Worm (Caenorhabditis elegans) whole organism, early embryonic: ENCODE results near the gene tbc-13.

Experiments used
- B0310.2 ChIP-seq: sonication (generic microtip); optimal IDR thresholded peaks from 2 replicates; lab custom pipeline; 2016; ENCODE audit warnings: mild to moderate bottlenecking, missing genetic modification characterization, missing compliant biosample characterization
- F13C5.2 ChIP-seq: sonication (generic microtip); optimal IDR thresholded peaks from 2 replicates; lab custom pipeline; 2017; ENCODE audit warnings: mild to moderate bottlenecking, missing genetic modification characterization, inconsistent platforms, missing compliant biosample characterization
- aly-1 ChIP-seq: sonication (generic microtip); optimal IDR thresholded peaks from 2 replicates; lab custom pipeline; 2016; ENCODE audit warnings: missing genetic modification characterization, missing compliant biosample characterization
- ama-1 ChIP-seq: fragments of 150-350 bp; optimal IDR thresholded peaks from 2 replicates; lab custom pipeline; 2014
- ceh-13 ChIP-seq: fragments of 200-800 bp; sonication (Bioruptor generic); optimal IDR thresholded peaks from 2 replicates; lab custom pipeline; 2018; ENCODE audit warnings: mild to moderate bottlenecking, missing genetic modification characterization, missing compliant biosample characterization
- ceh-36 ChIP-seq: sonication (generic microtip); optimal IDR thresholded peaks from 2 replicates; lab custom pipeline; 2016; ENCODE audit warnings: missing genetic modification characterization, inconsistent platforms, missing compliant biosample characterization
- ets-7 ChIP-seq: sonication (generic microtip); optimal IDR thresholded peaks from 2 replicates; lab custom pipeline; 2016; ENCODE audit warnings: missing genotype, missing genetic modification characterization, missing compliant biosample characterization
- flt-1 ChIP-seq: fragments of 200-800 bp; sonication (Bioruptor generic); IDR thresholded peaks from 2 replicates; pipeline ENCODE4 v1.3.6; 2022; ENCODE audit warnings: missing genetic modification characterization, missing compliant biosample characterization
- hmbx-1 ChIP-seq: sonication (generic microtip); optimal IDR thresholded peaks from 2 replicates; lab custom pipeline; 2016; ENCODE audit warnings: mild to moderate bottlenecking, missing genetic modification characterization, missing compliant biosample characterization
- hmg-4 ChIP-seq: fragments of 200-800 bp; sonication (Bioruptor generic); optimal IDR thresholded peaks from 2 replicates; lab custom pipeline; 2018; ENCODE audit warnings: mild to moderate bottlenecking, missing genetic modification characterization, missing compliant biosample characterization
- hnd-1 ChIP-seq: sonication (generic microtip); optimal IDR thresholded peaks from 2 replicates; lab custom pipeline; 2016; ENCODE audit warnings: missing genetic modification characterization, missing compliant biosample characterization
- pes-1 ChIP-seq: fragments of 200-800 bp; sonication (Bioruptor generic); IDR thresholded peaks from 2 replicates; pipeline ENCODE4 v1.3.6; 2022; ENCODE audit warnings: missing genetic modification reagents, missing genetic modification characterization, missing compliant biosample characterization
- scrt-1 ChIP-seq: fragments of 200-800 bp; sonication (Bioruptor generic); IDR thresholded peaks from 2 replicates; pipeline ENCODE4 v1.3.6; 2022; ENCODE audit warnings: missing genetic modification characterization, missing compliant biosample characterization
- sea-1 ChIP-seq: fragments of 200-800 bp; sonication (Bioruptor generic); conservative IDR thresholded peaks from 2 replicates; pipeline ENCODE4 v1.3.6; 2022; ENCODE audit warnings: missing genetic modification characterization, missing compliant biosample characterization
- tbx-11 ChIP-seq: fragments of 200-800 bp; sonication (Bioruptor generic); IDR thresholded peaks from 2 replicates; pipeline ENCODE4 v1.3.6; 2022; ENCODE audit warnings: missing genetic modification characterization, missing compliant biosample characterization
- tbx-37 ChIP-seq: fragments of 200-800 bp; sonication (Bioruptor generic); conservative IDR thresholded peaks from 2 replicates; pipeline ENCODE4 v1.3.6; 2022; ENCODE audit warnings: missing genetic modification reagents, missing genetic modification characterization, missing compliant biosample characterization
- tra-4 ChIP-seq: sonication (generic microtip); optimal IDR thresholded peaks from 2 replicates; lab custom pipeline; 2017; ENCODE audit warnings: missing genetic modification characterization, missing compliant biosample characterization

Gene tbc-13

ce11 chrX:12466769-12467168 lies 18.1 kb upstream of the tbc-13 start, which contains the start of gene cdf-2:
Gene cdf-2, minus strand, starts transcription at chrX:12466917.
- TF ChIP-seq hmbx-1 (tag; lab: Kevin White, UChicago) (no peak), ets-7 (no peak), B0310.2 (no peak), tra-4 (tag; lab: Kevin White, UChicago) (no peak)

ce11 chrX:12467660-12468111 lies 17.2 kb upstream of the tbc-13 start, which contains the start of gene myo-2:
Gene myo-2, plus strand, starts transcription at chrX:12468061.
- no peak for TF ChIP-seq hnd-1
- TF ChIP-seq pes-1 (GFP tag; lab: Robert Waterston, UW), result no peak
- no peak for TF ChIP-seq ceh-36 (tag; lab: Kevin White, UChicago)
- TF ChIP-seq aly-1 (tag; lab: Kevin White, UChicago), result no peak
- TF ChIP-seq tra-4 (tag; lab: Kevin White, UChicago), result no peak
- no peak for TF ChIP-seq scrt-1 (GFP tag; lab: Robert Waterston, UW)
- TF ChIP-seq ceh-13 (GFP tag; lab: Kevin White, UChicago), result no peak
- TF ChIP-seq flt-1, result no peak

DNA sequence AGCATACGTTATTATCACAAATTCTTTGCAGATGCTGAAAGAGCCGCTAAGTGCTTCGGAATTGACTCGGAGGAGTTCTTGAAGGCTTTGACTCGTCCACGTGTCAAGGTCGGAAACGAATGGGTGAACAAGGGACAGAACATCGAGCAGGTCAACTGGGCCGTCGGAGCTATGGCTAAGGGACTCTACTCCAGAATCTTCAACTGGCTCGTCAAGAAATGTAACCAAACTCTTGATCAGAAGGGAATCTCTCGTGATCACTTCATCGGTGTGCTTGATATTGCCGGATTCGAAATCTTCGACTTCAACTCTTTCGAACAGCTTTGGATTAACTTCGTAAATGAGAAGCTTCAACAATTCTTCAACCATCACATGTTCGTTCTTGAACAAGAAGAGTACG lies 15.0 kb upstream of the tbc-13 start:
- TF ChIP-seq sea-1 (GFP tag; lab: Robert Waterston, UW) (no peak), tbx-11 (GFP tag; lab: Robert Waterston, UW) (no peak), hmbx-1 (tag; lab: Kevin White, UChicago) (no peak), tra-4 (tag; lab: Kevin White, UChicago) (no peak), F13C5.2 (no peak), hnd-1 (no peak), pes-1 (GFP tag; lab: Robert Waterston, UW) (no peak), flt-1 (no peak), scrt-1 (GFP tag; lab: Robert Waterston, UW) (no peak), tbx-37 (GFP tag; lab: Robert Waterston, UW) (no peak), B0310.2 (no peak), ama-1 (lab: Kevin White, UChicago) (no peak)

- TF ChIP-seq ama-1 (lab: Kevin White, UChicago) (no peak), tbx-11 (GFP tag; lab: Robert Waterston, UW) (no peak), hmg-4 (GFP tag; lab: Kevin White, UChicago) (no peak), tra-4 (tag; lab: Kevin White, UChicago) (no peak), sea-1 (GFP tag; lab: Robert Waterston, UW) (no peak), F13C5.2 (no peak), aly-1 (tag; lab: Kevin White, UChicago) (no peak), tbx-37 (GFP tag; lab: Robert Waterston, UW) (no peak), ceh-36 (tag; lab: Kevin White, UChicago) (no peak), ceh-13 (GFP tag; lab: Kevin White, UChicago) (no peak), scrt-1 (GFP tag; lab: Robert Waterston, UW) (no peak), B0310.2 (no peak), ets-7 (no peak)
Observed at ce11 chrX:12472232-12472631, 12.6 kb upstream of the tbc-13 start.

DNA sequence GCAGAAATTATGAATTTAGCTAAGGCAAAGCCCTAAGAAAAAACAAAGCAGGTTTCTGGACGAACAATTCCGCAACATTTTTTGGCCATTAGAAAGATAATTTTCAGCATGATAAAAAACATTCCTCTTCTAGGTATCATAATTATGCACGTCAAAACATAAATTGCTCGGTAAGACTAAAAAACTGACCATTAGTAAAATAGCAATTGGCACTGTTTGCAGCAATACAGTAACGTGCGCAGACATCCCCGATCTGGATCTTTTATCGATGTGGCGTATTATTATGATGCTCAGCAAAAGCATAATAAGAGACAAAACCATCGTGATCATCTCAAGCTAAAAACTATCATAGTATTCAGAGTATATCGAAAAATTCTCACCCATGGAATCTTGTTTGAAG lies 8.4 kb upstream of the tbc-13 start:
- TF ChIP-seq ets-7, result no peak
- no peak for TF ChIP-seq tbx-11 (GFP tag; lab: Robert Waterston, UW)
- no peak for TF ChIP-seq tbx-37 (GFP tag; lab: Robert Waterston, UW)
- no peak for TF ChIP-seq tra-4 (tag; lab: Kevin White, UChicago)
- TF ChIP-seq flt-1, result no peak
- TF ChIP-seq hmg-4 (GFP tag; lab: Kevin White, UChicago), result no peak
- no peak for TF ChIP-seq pes-1 (GFP tag; lab: Robert Waterston, UW)
- TF ChIP-seq ceh-36 (tag; lab: Kevin White, UChicago), result no peak
- TF ChIP-seq B0310.2, result no peak
- no peak for TF ChIP-seq aly-1 (tag; lab: Kevin White, UChicago)
- TF ChIP-seq ceh-13 (GFP tag; lab: Kevin White, UChicago), result no peak
- no peak for TF ChIP-seq sea-1 (GFP tag; lab: Robert Waterston, UW)
- TF ChIP-seq scrt-1 (GFP tag; lab: Robert Waterston, UW), result no peak
- no peak for TF ChIP-seq hmbx-1 (tag; lab: Kevin White, UChicago)
- no peak for TF ChIP-seq F13C5.2
- TF ChIP-seq hnd-1, result no peak
- TF ChIP-seq ama-1 (lab: Kevin White, UChicago), result no peak

- TF ChIP-seq scrt-1 (GFP tag; lab: Robert Waterston, UW) (no peak), hmbx-1 (tag; lab: Kevin White, UChicago) (no peak), sea-1 (GFP tag; lab: Robert Waterston, UW) (no peak), F13C5.2 (no peak), hnd-1 (no peak), tbx-37 (GFP tag; lab: Robert Waterston, UW) (no peak)
Observed at ce11 chrX:12477341-12477740, 7.5 kb upstream of the tbc-13 start, which contains the start of gene F45E6.1. Gene F45E6.1, minus strand, starts transcription at chrX:12477441.

ce11 chrX:12478465-12478864 lies 6.4 kb upstream of the tbc-13 start:
- TF ChIP-seq hmbx-1 (tag; lab: Kevin White, UChicago) (no peak), ceh-13 (GFP tag; lab: Kevin White, UChicago) (no peak), B0310.2 (no peak), hmg-4 (GFP tag; lab: Kevin White, UChicago) (no peak), pes-1 (GFP tag; lab: Robert Waterston, UW) (no peak), tbx-37 (GFP tag; lab: Robert Waterston, UW) (no peak), tbx-11 (GFP tag; lab: Robert Waterston, UW) (no peak), ama-1 (lab: Kevin White, UChicago) (no peak), hnd-1 (no peak), tra-4 (tag; lab: Kevin White, UChicago) (no peak), flt-1 (no peak), aly-1 (tag; lab: Kevin White, UChicago) (no peak)

DNA sequence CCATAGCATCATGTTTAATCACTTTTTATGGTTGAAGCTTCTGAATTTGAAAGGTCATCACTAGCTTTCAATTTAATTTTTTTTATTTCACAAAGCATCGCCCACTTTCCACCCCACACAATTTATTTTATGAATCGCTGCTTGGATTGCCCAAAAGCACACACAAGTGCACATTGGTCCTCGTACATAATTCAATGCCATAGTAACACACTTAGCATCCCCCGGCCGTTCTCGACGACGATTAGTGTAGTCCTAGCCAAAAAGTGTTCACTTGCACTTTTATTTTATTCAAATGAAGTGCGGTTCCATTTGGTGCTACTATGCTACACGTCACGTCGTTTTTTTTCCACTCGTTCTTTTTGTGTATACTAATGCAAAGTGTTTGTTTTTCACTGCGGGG lies 5.8 kb upstream of the tbc-13 start:
- TF ChIP-seq F13C5.2, result no peak
- TF ChIP-seq B0310.2, result no peak
- no peak for TF ChIP-seq flt-1
- no peak for TF ChIP-seq aly-1 (tag; lab: Kevin White, UChicago)
